Fruit fly (Drosophila melanogaster) whole organism: ENCODE data around the gene Fancl.

Experiments used
- pan ChIP-seq: fragments of >200 bp; optimal IDR thresholded peaks from 2 replicates; lab custom pipeline; 2017
- psq ChIP-seq: fragments of >200 bp; optimal IDR thresholded peaks from 2 replicates; lab custom pipeline; 2017

dm6 chr3R:10048775-10048841 is 4.1 kb downstream of the Fancl start, which contains the start of gene CG12811:
- no peak for TF ChIP-seq psq (lab: Kevin White, UChicago)
- TF ChIP-seq pan (lab: Kevin White, UChicago), result no peak
